Worm (Caenorhabditis elegans): ENCODE data around the gene R155.3.

- TF ChIP-seq lin-39 (tag; optimal IDR thresholded peaks at IDR 0.05) = no peak
- no peak for TF ChIP-seq lin-13 (GFP tag; optimal IDR thresholded peaks at IDR 0.05)
- TF ChIP-seq ztf-11 (tag; optimal IDR thresholded peaks at IDR 0.05) = no peak
- peak; percentile 19 for TF ChIP-seq mep-1 (tag; optimal IDR thresholded peaks at IDR 0.05)
- TF ChIP-seq dve-1 (tag; optimal IDR thresholded peaks at IDR 0.05; ENCODE audit: insufficient read depth) = peak; percentile 9
- no peak for TF ChIP-seq unc-39 (tag; optimal IDR thresholded peaks at IDR 0.05)
- TF ChIP-seq pqm-1 (tag; optimal IDR thresholded peaks at IDR 0.05) = no peak
Measured at ce11 chrIII:1951388-1951787, 25.2 kb downstream of the R155.3 start, which contains the start of gene F53A3.7.
